Fruit fly (Drosophila melanogaster): ENCODE measurements around the gene CG43330.
A peak's percentile ranks its signal among the peaks of the same experiment; 100 is the strongest.

Gene CG43330

dm6 chr3L:22471586-22472291 lies 32.5 kb downstream of the CG43330 start (continued):
- TF ChIP-seq Ssrp (tag; optimal IDR thresholded peaks at IDR 0.05) (peak; percentile 17), CG6683 (GFP tag; optimal IDR thresholded peaks at IDR 0.05) (no peak), CG15696 (tag; optimal IDR thresholded peaks at IDR 0.05) (no peak), cg (GFP tag; optimal IDR thresholded peaks at IDR 0.05) (no peak), Fer2 (tag; optimal IDR thresholded peaks at IDR 0.05) (peak; percentile 3), CG6272 (GFP tag; IDR thresholded peaks at IDR 0.05) (peak; percentile 19; the same call in 1 of the 2 replicates), CG16863 (GFP tag; optimal IDR thresholded peaks at IDR 0.05) (no peak), ttk (GFP tag; IDR thresholded peaks at IDR 0.05) (peak; percentile 16; the same call in 1 of the 2 replicates), Rfx (GFP tag; IDR thresholded peaks at IDR 0.05) (peak; percentile 73), Awh (GFP tag; IDR thresholded peaks at IDR 0.05) (no peak), CG17385 (GFP tag; optimal IDR thresholded peaks at IDR 0.05) (peak; percentile 52), disco-r (GFP tag; optimal IDR thresholded peaks at IDR 0.05) (no peak), CG32532 (GFP tag; IDR thresholded peaks at IDR 0.05) (peak; percentile 66), onecut (GFP tag; IDR thresholded peaks at IDR 0.05) (no peak), CG6854 (GFP tag; optimal IDR thresholded peaks at IDR 0.05) (peak; percentile 45), CG10147 (GFP tag; optimal IDR thresholded peaks at IDR 0.05) (peak; percentile 3), z (GFP tag; IDR thresholded peaks at IDR 0.05) (no peak), zf30C (GFP tag; optimal IDR thresholded peaks at IDR 0.05) (peak; percentile 48), crp (GFP tag; optimal IDR thresholded peaks at IDR 0.05) (no peak), CG13775 (GFP tag; optimal IDR thresholded peaks at IDR 0.05) (peak; percentile 33), B-H2 (GFP tag; optimal IDR thresholded peaks at IDR 0.05) (peak; percentile 36), CG11456 (GFP tag; IDR thresholded peaks at IDR 0.05) (peak; percentile 67; the same call in 2 of the 3 replicates), zfh2 (GFP tag; optimal IDR thresholded peaks at IDR 0.05) (peak; percentile 24), Ptx1 (GFP tag; IDR thresholded peaks at IDR 0.05) (peak; percentile 62), CG1602 (GFP tag; optimal IDR thresholded peaks at IDR 0.05) (no peak), CG18599 (GFP tag; optimal IDR thresholded peaks at IDR 0.05) (peak; percentile 82), CG7928 (GFP tag; optimal IDR thresholded peaks at IDR 0.05) (peak; percentile 1), bsh (GFP tag; optimal IDR thresholded peaks at IDR 0.05) (peak in 1 of 2 experiments; percentile 34), CG18262 (tag; optimal IDR thresholded peaks at IDR 0.05) (no peak), nom (GFP tag; optimal IDR thresholded peaks at IDR 0.05) (no peak), lmd (GFP tag; IDR thresholded peaks at IDR 0.05) (peak; percentile 48; the same call in 1 of the 2 replicates), wek (GFP tag; optimal IDR thresholded peaks at IDR 0.05) (no peak), Poxn (GFP tag; IDR thresholded peaks at IDR 0.05) (0 out of 2 replicates have a peak, but pooled peaks have one; percentile 35), row (GFP tag; IDR thresholded peaks at IDR 0.05) (peak; percentile 74), CG11560 (tag; IDR thresholded peaks at IDR 0.05) (0 out of 3 replicates have a peak, but pooled peaks have one; percentile 40), pnt (GFP tag; optimal IDR thresholded peaks at IDR 0.05) (no peak), BEAF-32 (GFP tag; optimal IDR thresholded peaks at IDR 0.05) (no peak), GATAe (GFP tag; conservative IDR thresholded peaks at IDR 0.05) (peak; percentile 87), CG9817 (tag; optimal IDR thresholded peaks at IDR 0.05) (peak; percentile 60), CG9215 (GFP tag; IDR thresholded peaks at IDR 0.05) (peak; percentile 40; the same call in 1 of the 2 replicates), CG11093 (GFP tag; IDR thresholded peaks at IDR 0.05) (no peak), MBD-R2 (GFP tag; IDR thresholded peaks at IDR 0.05) (0 out of 2 replicates have a peak, but pooled peaks have one; percentile 31), tx (GFP tag; optimal IDR thresholded peaks at IDR 0.05) (no peak), Hr3 (GFP tag; optimal IDR thresholded peaks at IDR 0.05) (peak; percentile 56), fd3F (GFP tag; optimal IDR thresholded peaks at IDR 0.05) (peak; percentile 51), Aef1 (GFP tag; IDR thresholded peaks at IDR 0.05) (peak; percentile 57), nau (GFP tag; optimal IDR thresholded peaks at IDR 0.05) (no peak), CG7987 (GFP tag; optimal IDR thresholded peaks at IDR 0.05) (no peak), CG2120 (GFP tag; optimal IDR thresholded peaks at IDR 0.05) (peak; percentile 59)
